Fruit fly (Drosophila melanogaster): Measurements from ENCODE around the gene CG14511.

The CG14511 gene

DNA sequence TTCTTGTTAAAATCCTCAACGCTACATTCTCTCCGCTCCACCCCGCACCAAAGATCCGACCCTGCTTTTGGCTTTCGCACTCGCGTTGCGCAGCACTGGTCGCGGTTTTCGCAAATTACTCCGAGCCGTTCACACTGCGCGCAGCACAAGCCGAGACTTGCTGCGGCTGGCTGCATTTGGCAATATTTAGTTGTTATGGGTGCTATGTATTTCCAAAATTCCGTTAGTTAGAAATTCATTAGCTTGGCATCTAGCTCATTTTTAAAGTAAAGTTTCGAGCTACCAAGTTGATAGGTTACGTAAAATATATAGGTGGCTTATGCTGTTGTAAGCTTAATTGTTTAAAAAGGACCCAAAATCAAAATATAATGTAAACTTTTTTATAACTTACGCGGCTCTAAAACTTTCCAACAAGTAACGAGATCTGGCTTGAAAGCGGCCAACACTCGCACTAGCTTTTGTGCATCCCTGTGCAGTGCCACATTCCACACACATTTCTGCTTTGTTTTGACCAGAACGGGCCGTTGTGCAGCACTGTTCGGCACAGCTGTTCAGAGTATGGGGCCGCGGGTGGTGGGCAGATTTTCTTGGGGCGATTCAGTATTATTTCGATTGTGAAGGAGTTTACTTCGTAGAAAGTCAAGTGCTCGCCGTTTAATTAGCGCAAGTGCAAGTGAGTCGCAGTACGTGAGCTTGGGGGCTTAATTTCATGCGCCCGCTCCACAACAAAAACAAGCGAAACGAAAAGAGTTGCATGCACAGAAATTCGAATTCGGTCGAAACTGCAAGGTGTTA lies 23.7 kb downstream of the CG14511 start, which contains the start of the genes yem and Ctl2:
Gene yem (minus strand): TSS at position 63 of the 795 bp plus-strand sequence.
Gene Ctl2 (plus strand): TSS at position 554 of the 795 bp plus-strand sequence.
- TF ChIP-seq Ets98B (GFP tag; IDR thresholded peaks at IDR 0.05) (peak; percentile 36), CG14655 (GFP tag; optimal IDR thresholded peaks at IDR 0.05) (no peak), CG13204 (GFP tag; optimal IDR thresholded peaks at IDR 0.05) (no peak), CG8301 (tag; optimal IDR thresholded peaks at IDR 0.05) (no peak), CG15710 (tag; optimal IDR thresholded peaks at IDR 0.05) (peak; percentile 54), CG17806 (tag; optimal IDR thresholded peaks at IDR 0.05) (peak; percentile 40), CG10348 (GFP tag; IDR thresholded peaks at IDR 0.05) (no peak), CG8159 (tag; optimal IDR thresholded peaks at IDR 0.05) (peak; percentile 62), Snoo (tag; optimal IDR thresholded peaks at IDR 0.05) (peak; percentile 22), gl (tag; optimal IDR thresholded peaks at IDR 0.05) (no peak), CG9948 (tag; optimal IDR thresholded peaks at IDR 0.05) (peak; percentile 46), rn (GFP tag; IDR thresholded peaks at IDR 0.05) (peak; percentile 20; the same call in 1 of the 2 replicates), CG12605 (GFP tag; IDR thresholded peaks at IDR 0.05) (no peak; the same call in 1 of the 2 replicates), fd96Ca (GFP tag; IDR thresholded peaks at IDR 0.05) (peak; percentile 65), Pif1B (GFP tag; optimal IDR thresholded peaks at IDR 0.05) (peak; percentile 52), CG4496 (GFP tag; IDR thresholded peaks at IDR 0.05) (peak; percentile 45), EcR (GFP tag; optimal IDR thresholded peaks at IDR 0.05) (no peak), Pif1A (GFP tag; optimal IDR thresholded peaks at IDR 0.05) (no peak), CG32121 (GFP tag; IDR thresholded peaks at IDR 0.05) (no peak), D1 (tag; optimal IDR thresholded peaks at IDR 0.05) (no peak), CG34367 (tag; optimal IDR thresholded peaks at IDR 0.05) (peak; percentile 17)

DNA sequence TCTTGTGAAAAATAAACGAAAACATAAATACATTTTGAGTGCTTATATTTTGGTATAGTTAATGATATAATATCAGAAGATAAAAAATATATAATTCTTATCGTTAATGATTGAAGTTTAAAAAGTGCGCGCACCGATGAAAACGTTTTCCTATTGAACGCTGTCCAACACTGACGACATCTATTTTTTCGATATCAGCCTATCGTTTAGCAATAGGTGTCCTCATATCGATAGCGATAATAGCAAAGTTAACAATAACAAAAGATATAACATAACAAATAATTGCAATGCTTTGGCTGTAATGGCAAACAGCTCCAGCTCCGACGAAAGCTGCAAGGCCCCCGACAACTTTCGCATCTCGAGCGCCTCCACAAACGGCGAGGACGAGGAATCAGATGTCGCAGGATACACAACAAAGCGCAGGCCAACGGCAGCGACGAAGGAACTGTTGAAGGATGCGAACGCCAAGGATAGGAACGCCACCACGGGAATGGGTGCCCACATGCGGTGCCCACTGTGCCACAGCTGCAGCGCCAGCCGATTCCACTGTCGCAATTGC lies 30.4 kb downstream of the CG14511 start, which contains the start of gene Atg14:
Gene Atg14 (plus strand): TSS at position 225 of the 559 bp plus-strand sequence.
- TF ChIP-seq Snoo (tag; optimal IDR thresholded peaks at IDR 0.05) = peak; percentile 2
- TF ChIP-seq EcR (GFP tag; optimal IDR thresholded peaks at IDR 0.05) = peak; percentile 6
- TF ChIP-seq rn (GFP tag; IDR thresholded peaks at IDR 0.05) = no peak

DNA sequence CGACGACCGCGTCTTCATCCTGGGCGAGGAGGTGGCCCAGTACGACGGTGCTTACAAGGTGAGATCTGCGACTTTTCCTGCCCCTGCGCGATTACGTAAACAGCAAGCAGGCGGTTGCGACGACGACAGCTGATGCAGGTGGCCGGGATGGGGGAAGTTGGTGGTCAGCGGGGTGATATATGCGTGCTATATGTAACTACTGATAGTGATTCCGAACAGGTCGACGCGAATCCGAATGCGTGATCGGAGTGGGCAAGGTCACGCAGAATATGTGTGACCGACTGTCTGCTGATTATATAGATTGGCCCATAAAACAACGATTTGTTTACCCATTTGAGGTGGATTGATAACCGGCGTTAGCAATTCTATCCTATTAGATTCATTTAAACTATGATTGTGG lies 33.3 kb downstream of the CG14511 start:
- TF ChIP-seq CG12605 (GFP tag; IDR thresholded peaks at IDR 0.05) = no peak
- no peak for TF ChIP-seq CG32121 (GFP tag; IDR thresholded peaks at IDR 0.05)
- TF ChIP-seq CG8301 (tag; optimal IDR thresholded peaks at IDR 0.05) = no peak
- TF ChIP-seq Ets98B (GFP tag; IDR thresholded peaks at IDR 0.05) = no peak
- TF ChIP-seq CG14655 (GFP tag; optimal IDR thresholded peaks at IDR 0.05) = no peak
- no peak for TF ChIP-seq fd96Ca (GFP tag; IDR thresholded peaks at IDR 0.05)
- TF ChIP-seq CG34367 (tag; optimal IDR thresholded peaks at IDR 0.05) = no peak
- TF ChIP-seq gl (tag; optimal IDR thresholded peaks at IDR 0.05) = no peak
- no peak for TF ChIP-seq EcR (GFP tag; optimal IDR thresholded peaks at IDR 0.05)
- TF ChIP-seq CG15710 (tag; optimal IDR thresholded peaks at IDR 0.05) = no peak
- no peak for TF ChIP-seq rn (GFP tag; IDR thresholded peaks at IDR 0.05)
- TF ChIP-seq CG13204 (GFP tag; optimal IDR thresholded peaks at IDR 0.05) = no peak
- TF ChIP-seq D1 (tag; optimal IDR thresholded peaks at IDR 0.05) = no peak

DNA sequence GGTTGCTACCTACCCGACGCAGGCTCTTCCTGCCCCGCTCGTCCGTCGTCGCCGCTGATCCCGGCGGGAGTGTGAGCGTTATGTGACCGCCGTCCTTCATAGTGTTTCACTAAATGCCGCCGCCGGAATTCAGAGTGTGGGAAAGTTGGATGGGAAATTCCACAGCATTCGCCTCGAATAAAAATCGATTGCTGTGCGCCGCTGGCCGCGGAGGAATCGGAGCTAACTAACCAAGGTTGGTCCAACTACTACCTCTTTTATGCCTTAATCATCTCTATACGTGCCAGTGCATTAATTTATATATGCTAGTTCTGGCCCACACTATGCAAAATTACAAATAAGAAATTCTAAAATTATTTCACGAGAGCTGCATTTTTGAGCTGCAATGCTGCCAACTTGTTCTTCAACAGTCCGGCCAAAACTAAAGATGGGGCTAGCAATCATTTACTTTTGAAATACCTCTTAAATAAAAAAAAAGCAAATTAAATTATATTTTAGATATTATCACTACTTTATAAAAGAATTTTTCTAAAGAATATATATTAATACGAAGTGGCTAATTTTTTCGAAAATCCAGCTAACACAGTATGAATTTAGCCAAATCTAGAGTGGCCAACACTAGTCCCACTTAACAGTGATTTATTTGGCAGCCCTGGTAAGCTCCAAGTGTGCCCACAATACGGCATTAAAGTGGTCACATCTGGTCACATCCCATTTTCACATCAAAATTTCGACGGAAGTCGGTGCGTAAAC lies 34.1 kb downstream of the CG14511 start, which contains the start of the genes alpha-Man-Ib and Pdhb:
Gene alpha-Man-Ib (minus strand): TSS at position 425 of the 753 bp plus-strand sequence.
Gene Pdhb (plus strand): TSS at position 674 of the 753 bp plus-strand sequence.
- TF ChIP-seq CG4496 (GFP tag; IDR thresholded peaks at IDR 0.05) (0 out of 3 replicates have a peak, but pooled peaks have one; percentile 62), EcR (GFP tag; optimal IDR thresholded peaks at IDR 0.05) (no peak), CG8301 (tag; optimal IDR thresholded peaks at IDR 0.05) (no peak), Pif1B (GFP tag; optimal IDR thresholded peaks at IDR 0.05) (no peak), fd96Ca (GFP tag; IDR thresholded peaks at IDR 0.05) (no peak; the same call in 1 of the 3 replicates), D1 (tag; optimal IDR thresholded peaks at IDR 0.05) (no peak), gl (tag; optimal IDR thresholded peaks at IDR 0.05) (no peak), CG14655 (GFP tag; optimal IDR thresholded peaks at IDR 0.05) (no peak), CG9948 (tag; optimal IDR thresholded peaks at IDR 0.05) (no peak), CG34367 (tag; optimal IDR thresholded peaks at IDR 0.05) (no peak), CG15710 (tag; optimal IDR thresholded peaks at IDR 0.05) (peak; percentile 69), CG8159 (tag; optimal IDR thresholded peaks at IDR 0.05) (no peak), Ets98B (GFP tag; IDR thresholded peaks at IDR 0.05) (peak; percentile 29; the same call in 1 of the 2 replicates), Snoo (tag; optimal IDR thresholded peaks at IDR 0.05) (peak; percentile 55), CG32121 (GFP tag; IDR thresholded peaks at IDR 0.05) (no peak; the same call in 1 of the 2 replicates), Pif1A (GFP tag; optimal IDR thresholded peaks at IDR 0.05) (no peak), CG12605 (GFP tag; IDR thresholded peaks at IDR 0.05) (peak; percentile 13; the same call in 1 of the 2 replicates), CG10348 (GFP tag; IDR thresholded peaks at IDR 0.05) (peak; percentile 47; the same call in 1 of the 2 replicates), rn (GFP tag; IDR thresholded peaks at IDR 0.05) (peak; percentile 61), CG13204 (GFP tag; optimal IDR thresholded peaks at IDR 0.05) (no peak), CG17806 (tag; optimal IDR thresholded peaks at IDR 0.05) (peak; percentile 55)

DNA sequence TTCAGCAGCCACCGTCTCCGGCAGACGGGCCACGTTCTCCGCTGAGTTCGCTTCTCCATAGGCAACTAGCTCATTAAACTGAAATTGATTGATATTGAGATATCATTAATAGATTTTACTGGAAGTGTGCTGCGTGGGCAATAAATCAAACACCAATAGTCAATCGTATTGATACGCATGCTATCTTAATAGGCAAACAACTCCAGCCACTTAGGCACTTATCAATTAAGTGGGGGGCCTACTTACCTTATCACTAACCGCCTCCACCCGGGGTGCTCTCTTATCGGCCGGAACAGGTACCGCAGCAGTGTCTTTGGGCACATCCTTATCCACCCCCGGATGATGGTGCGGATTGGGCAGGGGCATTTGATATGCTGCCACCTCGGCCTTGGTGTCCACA lies 34.9 kb downstream of the CG14511 start:
- no peak for TF ChIP-seq CG12605 (GFP tag; IDR thresholded peaks at IDR 0.05)
- TF ChIP-seq Pif1A (GFP tag; optimal IDR thresholded peaks at IDR 0.05) = no peak
- TF ChIP-seq CG10348 (GFP tag; IDR thresholded peaks at IDR 0.05) = no peak
- TF ChIP-seq fd96Ca (GFP tag; IDR thresholded peaks at IDR 0.05) = no peak
- TF ChIP-seq CG8159 (tag; optimal IDR thresholded peaks at IDR 0.05) = no peak
- no peak for TF ChIP-seq D1 (tag; optimal IDR thresholded peaks at IDR 0.05)
- no peak for TF ChIP-seq EcR (GFP tag; optimal IDR thresholded peaks at IDR 0.05)
- no peak for TF ChIP-seq CG15710 (tag; optimal IDR thresholded peaks at IDR 0.05)
- TF ChIP-seq Pif1B (GFP tag; optimal IDR thresholded peaks at IDR 0.05) = no peak
- no peak for TF ChIP-seq Ets98B (GFP tag; IDR thresholded peaks at IDR 0.05)
- TF ChIP-seq CG13204 (GFP tag; optimal IDR thresholded peaks at IDR 0.05) = no peak
- no peak for TF ChIP-seq CG34367 (tag; optimal IDR thresholded peaks at IDR 0.05)
- no peak for TF ChIP-seq CG8301 (tag; optimal IDR thresholded peaks at IDR 0.05)

Measured in whole organism, pupa.